Fruit fly (Drosophila melanogaster): ENCODE measurements around the gene eIF2D.

The eIF2D gene

dm6 chr3R:29148072-29148471, 3.5 kb downstream of the eIF2D start, which contains the start of the genes CG11882 and Pglym78 (continued):
- no peak for TF ChIP-seq CG3838 (GFP tag; optimal IDR thresholded peaks at IDR 0.05)
- peak; percentile 20 for TF ChIP-seq kay (GFP tag; optimal IDR thresholded peaks at IDR 0.05)
- peak; percentile 8 for TF ChIP-seq salm (tag; optimal IDR thresholded peaks at IDR 0.05)
- no peak for TF ChIP-seq Gsc (GFP tag; IDR thresholded peaks at IDR 0.05)
- TF ChIP-seq NK7.1 (GFP tag; optimal IDR thresholded peaks at IDR 0.05) = no peak
- TF ChIP-seq Asciz (GFP tag; optimal IDR thresholded peaks at IDR 0.05) = no peak
- no peak for TF ChIP-seq CG10321 (GFP tag; IDR thresholded peaks at IDR 0.05)
- TF ChIP-seq ab (GFP tag; optimal IDR thresholded peaks at IDR 0.05) = no peak
- TF ChIP-seq CG7556 (GFP tag; optimal IDR thresholded peaks at IDR 0.05) = no peak
- 0 out of 2 replicates have a peak, but pooled peaks have one; percentile 57 for TF ChIP-seq sna (GFP tag; IDR thresholded peaks at IDR 0.05; ENCODE audit: partially characterized antibody)
- TF ChIP-seq ato (GFP tag; IDR thresholded peaks at IDR 0.05; ENCODE audit: partially characterized antibody) = peak; percentile 72
- peak in 1 of 2 experiments; percentile 73 for TF ChIP-seq crp (GFP tag; optimal IDR thresholded peaks at IDR 0.05)
- TF ChIP-seq CG42726 (GFP tag; IDR thresholded peaks at IDR 0.05; ENCODE audit: partially characterized antibody) = peak; percentile 27; the same call in 1 of the 2 replicates
- TF ChIP-seq CG11696 (GFP tag; IDR thresholded peaks at IDR 0.05) = no peak
- TF ChIP-seq Opbp (GFP tag; IDR thresholded peaks at IDR 0.05; ENCODE audit: partially characterized antibody) = peak; percentile 66
- TF ChIP-seq CG15601 (tag; optimal IDR thresholded peaks at IDR 0.05) = peak; percentile 54
- peak; percentile 54 for TF ChIP-seq CG2712 (tag; optimal IDR thresholded peaks at IDR 0.05)
- TF ChIP-seq btn (GFP tag; optimal IDR thresholded peaks at IDR 0.05) = no peak
- TF ChIP-seq dimm (GFP tag; IDR thresholded peaks at IDR 0.05) = no peak
- peak; percentile 57 for TF ChIP-seq CG12155 (GFP tag; optimal IDR thresholded peaks at IDR 0.05)
- TF ChIP-seq ro (GFP tag; IDR thresholded peaks at IDR 0.05) = no peak
- TF ChIP-seq Xrp1 (GFP tag; IDR thresholded peaks at IDR 0.05) = peak; percentile 20; the same call in 1 of the 2 replicates
- TF ChIP-seq CG30020 (tag; optimal IDR thresholded peaks at IDR 0.05) = no peak
- TF ChIP-seq fd3F (GFP tag; optimal IDR thresholded peaks at IDR 0.05) = no peak
- no peak for TF ChIP-seq pita (GFP tag; optimal IDR thresholded peaks at IDR 0.05)
- peak; percentile 51 for TF ChIP-seq al (GFP tag; IDR thresholded peaks at IDR 0.05)
- no peak for TF ChIP-seq fd102C (GFP tag; optimal IDR thresholded peaks at IDR 0.05)
- no peak for TF ChIP-seq CG7357 (GFP tag; IDR thresholded peaks at IDR 0.05)
- peak; percentile 47 for TF ChIP-seq CG4282 (GFP tag; optimal IDR thresholded peaks at IDR 0.05)
- TF ChIP-seq CG10979 (tag; optimal IDR thresholded peaks at IDR 0.05) = no peak
- no peak for TF ChIP-seq trh (GFP tag; optimal IDR thresholded peaks at IDR 0.05)
- TF ChIP-seq her (GFP tag; optimal IDR thresholded peaks at IDR 0.05) = peak; percentile 63
- TF ChIP-seq CG16863 (GFP tag; optimal IDR thresholded peaks at IDR 0.05) = peak; percentile 25
- no peak for TF ChIP-seq Hey (tag; optimal IDR thresholded peaks at IDR 0.05)
- TF ChIP-seq CG9215 (GFP tag; IDR thresholded peaks at IDR 0.05) = no peak
- TF ChIP-seq CG4707 (GFP tag; optimal IDR thresholded peaks at IDR 0.05) = no peak
- TF ChIP-seq CG10543 (GFP tag; optimal IDR thresholded peaks at IDR 0.05) = peak; percentile 42
- TF ChIP-seq lmd (GFP tag; IDR thresholded peaks at IDR 0.05) = no peak; the same call in 1 of the 2 replicates
- TF ChIP-seq z (GFP tag; IDR thresholded peaks at IDR 0.05) = no peak
- no peak for TF ChIP-seq sd (tag; optimal IDR thresholded peaks at IDR 0.05)
- TF ChIP-seq NfI (GFP tag; optimal IDR thresholded peaks at IDR 0.05) = peak; percentile 39
- TF ChIP-seq TFAM (GFP tag; optimal IDR thresholded peaks at IDR 0.05) = no peak
- no peak for TF ChIP-seq croc (GFP tag; conservative IDR thresholded peaks at IDR 0.05)
- TF ChIP-seq CG4730 (GFP tag; IDR thresholded peaks at IDR 0.05) = peak; percentile 16; the same call in 1 of the 2 replicates
- no peak for TF ChIP-seq aop (GFP tag; IDR thresholded peaks at IDR 0.05)
- TF ChIP-seq ems (GFP tag; optimal IDR thresholded peaks at IDR 0.05) = no peak
- peak; percentile 41 for TF ChIP-seq CG14710 (tag; optimal IDR thresholded peaks at IDR 0.05)
- TF ChIP-seq Vsx1 (GFP tag; optimal IDR thresholded peaks at IDR 0.05) = no peak
- peak; percentile 80 for TF ChIP-seq chm (GFP tag; IDR thresholded peaks at IDR 0.05)
- no peak; the same call in 2 of the 3 replicates for TF ChIP-seq CG11695 (GFP tag; IDR thresholded peaks at IDR 0.05)
- TF ChIP-seq stc (GFP tag; IDR thresholded peaks at IDR 0.05) = peak; percentile 51; the same call in 1 of the 2 replicates

Data from whole organism, embryonic.